Worm (Caenorhabditis elegans): ENCODE results near the gene C46A5.1.

C46A5.1 gene

DNA sequence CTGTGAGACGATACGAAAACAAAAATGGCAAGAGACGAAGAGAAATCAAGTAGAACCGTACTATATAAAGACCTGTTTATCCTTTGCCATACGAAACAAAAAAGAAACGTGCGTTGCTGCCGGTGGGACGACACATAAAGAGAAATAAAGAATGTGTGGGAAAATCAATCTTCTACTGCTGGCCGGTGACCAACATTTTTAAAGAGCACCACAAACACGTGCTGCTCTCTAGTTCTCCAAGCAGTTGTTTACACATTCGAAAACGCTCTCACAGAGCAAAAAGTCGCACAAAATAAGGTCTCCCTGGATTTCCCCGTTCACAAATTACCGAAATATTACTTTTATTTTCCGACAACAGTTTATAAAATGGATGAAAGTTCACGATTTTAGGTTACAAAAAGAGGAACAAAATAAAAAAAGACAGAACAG, 25.8 kb downstream of the C46A5.1 start, which contains the start of gene imp-3:
Gene imp-3, minus strand, starts transcription at position 93 of the 429 bp plus-strand sequence.
- TF ChIP-seq unc-39 (tag; optimal IDR thresholded peaks at IDR 0.05) (no peak), ceh-82 (tag; optimal IDR thresholded peaks at IDR 0.05) (no peak), lsy-12 (tag; optimal IDR thresholded peaks at IDR 0.05) (peak; percentile 46), R02D3.7 (tag; optimal IDR thresholded peaks at IDR 0.05) (no peak), nhr-237 (tag; optimal IDR thresholded peaks at IDR 0.05) (no peak), lin-15B (tag; optimal IDR thresholded peaks at IDR 0.05) (peak; percentile 41), snpc-4 (tag; optimal IDR thresholded peaks at IDR 0.05) (no peak), egl-5 (tag; optimal IDR thresholded peaks at IDR 0.05) (peak; percentile 32), egl-27 (tag; optimal IDR thresholded peaks at IDR 0.05) (no peak), aly-2 (tag; optimal IDR thresholded peaks at IDR 0.05) (no peak), mdl-1 (tag; optimal IDR thresholded peaks at IDR 0.05) (no peak), lin-39 (tag; optimal IDR thresholded peaks at IDR 0.05) (peak; percentile 70), ztf-4 (tag; optimal IDR thresholded peaks at IDR 0.05) (peak; percentile 64), fkh-10 (GFP tag; optimal IDR thresholded peaks at IDR 0.05) (no peak), hmg-11 (tag; optimal IDR thresholded peaks at IDR 0.05) (peak; percentile 32), pha-4 (tag; optimal IDR thresholded peaks at IDR 0.05) (peak; percentile 74), pqm-1 (tag; optimal IDR thresholded peaks at IDR 0.05) (peak; percentile 17), jun-1 (tag; optimal IDR thresholded peaks at IDR 0.05) (peak; percentile 8), elt-2 (tag; optimal IDR thresholded peaks at IDR 0.05) (peak; percentile 48), nhr-25 (tag; optimal IDR thresholded peaks at IDR 0.05) (peak; percentile 43), tbx-2 (tag; optimal IDR thresholded peaks at IDR 0.05) (no peak), nfya-1 (tag; optimal IDR thresholded peaks at IDR 0.05; ENCODE audit: insufficient read depth) (peak; percentile 66), nhr-11 (tag; optimal IDR thresholded peaks at IDR 0.05) (no peak), ama-1 (optimal IDR thresholded peaks at IDR 0.05) (peak; percentile 95), nhr-43 (tag; optimal IDR thresholded peaks at IDR 0.05; ENCODE audit: poor library complexity, severe bottlenecking) (peak; percentile 16)

DNA sequence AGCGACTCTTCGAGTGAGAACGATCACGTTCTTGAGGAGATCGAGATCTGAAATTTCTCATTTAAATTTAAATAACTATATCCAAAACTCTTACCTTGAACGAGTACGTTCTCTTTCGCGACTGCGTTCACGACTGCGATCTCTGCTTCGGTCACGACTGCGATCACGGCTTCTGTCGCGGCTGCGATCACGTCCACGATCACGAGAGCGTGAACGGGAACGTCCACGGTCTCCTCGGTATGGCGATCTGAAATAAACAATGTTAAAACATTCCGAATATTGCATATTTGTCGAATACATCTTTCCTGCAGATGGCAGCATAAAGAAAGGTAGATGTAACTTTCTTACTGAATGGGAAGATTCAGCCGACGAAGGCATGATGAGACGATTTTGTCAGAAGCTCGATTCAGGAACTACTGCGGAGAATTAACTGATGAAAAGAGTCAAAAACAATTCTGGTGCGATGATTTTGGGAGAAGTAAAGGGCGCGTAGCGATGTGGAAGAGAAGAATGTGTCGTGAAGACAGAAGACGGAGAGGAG, 26.5 kb downstream of the C46A5.1 start:
- TF ChIP-seq tbx-2 (tag; optimal IDR thresholded peaks at IDR 0.05) (no peak), mml-1 (tag; optimal IDR thresholded peaks at IDR 0.05) (no peak), elt-3 (tag; optimal IDR thresholded peaks at IDR 0.05) (no peak), fkh-2 (tag; optimal IDR thresholded peaks at IDR 0.05) (no peak), ztf-4 (tag; optimal IDR thresholded peaks at IDR 0.05) (no peak), nhr-23 (tag; optimal IDR thresholded peaks at IDR 0.05) (no peak), nhr-237 (tag; optimal IDR thresholded peaks at IDR 0.05) (no peak)

DNA sequence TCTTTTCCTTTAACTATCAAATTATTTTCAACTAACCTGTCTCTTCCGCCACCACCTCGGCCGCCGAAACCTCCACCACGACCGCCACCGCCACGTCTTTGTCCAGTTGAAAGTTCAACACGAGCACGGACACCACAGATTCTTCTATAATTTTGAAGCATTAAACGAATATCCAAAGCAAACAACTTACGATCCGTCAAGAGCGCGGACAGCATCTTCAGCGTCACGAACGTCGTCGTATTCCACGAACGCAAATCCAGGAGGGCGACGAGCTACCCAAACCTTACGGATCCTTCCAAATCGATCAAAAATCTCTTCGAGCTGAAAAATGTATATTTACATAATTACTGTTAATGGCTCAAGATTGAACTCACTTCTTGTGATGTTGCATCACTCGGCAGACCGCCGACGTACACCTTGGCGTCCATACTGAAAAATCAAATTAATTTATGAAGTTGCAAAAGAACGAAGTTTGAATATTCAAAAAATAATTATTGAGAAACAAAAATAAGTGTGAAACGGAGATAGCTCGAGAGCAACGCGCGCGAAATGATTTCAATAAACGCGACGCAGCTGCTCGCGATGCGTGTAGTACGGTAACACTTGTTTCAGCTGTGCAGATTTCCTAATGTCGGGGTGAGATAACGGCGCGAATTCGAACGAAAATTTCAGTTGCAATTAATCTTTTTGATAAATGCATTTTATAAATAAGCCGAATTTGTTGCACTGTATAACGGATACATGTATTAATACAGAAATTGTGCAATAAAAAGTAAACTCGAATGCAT, 27.3 kb downstream of the C46A5.1 start, which contains the start of gene rsp-6:
Gene rsp-6, minus strand, starts transcription at position 429 of the 788 bp plus-strand sequence.
- peak; percentile 97 for TF ChIP-seq pha-4 (tag; optimal IDR thresholded peaks at IDR 0.05)
- peak; percentile 28 for TF ChIP-seq unc-62 (GFP tag; optimal IDR thresholded peaks at IDR 0.05)
- peak; percentile 78 for TF ChIP-seq nhr-25 (tag; optimal IDR thresholded peaks at IDR 0.05)
- peak; percentile 98 for TF ChIP-seq nfya-1 (tag; optimal IDR thresholded peaks at IDR 0.05; ENCODE audit: insufficient read depth)
- TF ChIP-seq nhr-11 (tag; optimal IDR thresholded peaks at IDR 0.05): peak; percentile 28
- peak; percentile 97 for TF ChIP-seq lin-15B (tag; optimal IDR thresholded peaks at IDR 0.05)
- no peak for TF ChIP-seq sea-2 (GFP tag; optimal IDR thresholded peaks at IDR 0.05)
- peak; percentile 40 for TF ChIP-seq ceh-28 (tag; optimal IDR thresholded peaks at IDR 0.05)
- TF ChIP-seq hmg-11 (tag; optimal IDR thresholded peaks at IDR 0.05): peak; percentile 66
- TF ChIP-seq jun-1 (tag; optimal IDR thresholded peaks at IDR 0.05): peak; percentile 59
- TF ChIP-seq nhr-77 (tag; optimal IDR thresholded peaks at IDR 0.05): peak; percentile 4
- TF ChIP-seq nhr-23 (tag; optimal IDR thresholded peaks at IDR 0.05): peak; percentile 73
- TF ChIP-seq ZK546.5 (tag; optimal IDR thresholded peaks at IDR 0.05): no peak
- TF ChIP-seq R02D3.7 (tag; optimal IDR thresholded peaks at IDR 0.05): peak; percentile 68
- TF ChIP-seq nhr-43 (tag; optimal IDR thresholded peaks at IDR 0.05; ENCODE audit: poor library complexity, severe bottlenecking): peak; percentile 64
- TF ChIP-seq snpc-4 (tag; optimal IDR thresholded peaks at IDR 0.05): peak; percentile 82
- TF ChIP-seq mml-1 (tag; optimal IDR thresholded peaks at IDR 0.05): no peak
- TF ChIP-seq egl-27 (tag; optimal IDR thresholded peaks at IDR 0.05): peak; percentile 9
- no peak for TF ChIP-seq eor-1 (tag; optimal IDR thresholded peaks at IDR 0.05)
- peak; percentile 58 for TF ChIP-seq lsy-12 (tag; optimal IDR thresholded peaks at IDR 0.05)
- TF ChIP-seq ama-1 (optimal IDR thresholded peaks at IDR 0.05): peak; percentile 75
- peak; percentile 44 for TF ChIP-seq pqm-1 (tag; optimal IDR thresholded peaks at IDR 0.05)
- TF ChIP-seq elt-3 (tag; optimal IDR thresholded peaks at IDR 0.05): no peak
- TF ChIP-seq lin-39 (tag; optimal IDR thresholded peaks at IDR 0.05): peak; percentile 98
- TF ChIP-seq elt-1 (tag; optimal IDR thresholded peaks at IDR 0.05): peak; percentile 57
- TF ChIP-seq aly-2 (tag; optimal IDR thresholded peaks at IDR 0.05): no peak
- TF ChIP-seq fkh-2 (tag; optimal IDR thresholded peaks at IDR 0.05): no peak
- TF ChIP-seq ztf-11 (tag; optimal IDR thresholded peaks at IDR 0.05): no peak
- no peak for TF ChIP-seq tbx-2 (tag; optimal IDR thresholded peaks at IDR 0.05)
- TF ChIP-seq ceh-9 (tag; optimal IDR thresholded peaks at IDR 0.05): no peak
- no peak for TF ChIP-seq zag-1 (tag; optimal IDR thresholded peaks at IDR 0.05)
- peak; percentile 65 for TF ChIP-seq elt-2 (tag; optimal IDR thresholded peaks at IDR 0.05)
- no peak for TF ChIP-seq ztf-4 (tag; optimal IDR thresholded peaks at IDR 0.05)
- TF ChIP-seq skn-1 (tag; optimal IDR thresholded peaks at IDR 0.05): peak; percentile 90
- no peak for TF ChIP-seq nhr-76 (tag; optimal IDR thresholded peaks at IDR 0.05)
- TF ChIP-seq ceh-16 (tag; optimal IDR thresholded peaks at IDR 0.05): no peak
- peak; percentile 96 for TF ChIP-seq egl-5 (tag; optimal IDR thresholded peaks at IDR 0.05)
